Worm (Caenorhabditis elegans) whole organism, late embryonic: ENCODE data around the gene atf-7.

Experiments
- ceh-22 ChIP-seq: sonication (generic microtip); optimal IDR thresholded peaks from 2 replicates; lab custom pipeline; 2017; ENCODE audit warnings: missing biosample characterization, missing genetic modification characterization
- ceh-31 ChIP-seq: sonication (generic microtip); optimal IDR thresholded peaks from 2 replicates; lab custom pipeline; 2016; ENCODE audit warnings: missing genetic modification characterization, missing compliant biosample characterization
- ceh-34 ChIP-seq: sonication (generic microtip); optimal IDR thresholded peaks from 2 replicates; lab custom pipeline; 2016; ENCODE audit warnings: mild to moderate bottlenecking, missing genetic modification characterization, missing compliant biosample characterization
- ceh-6 ChIP-seq: fragments of 200-800 bp; sonication (Bioruptor generic); optimal IDR thresholded peaks from 2 replicates; lab custom pipeline; 2018; ENCODE audit warnings: mild to moderate bottlenecking, missing genetic modification characterization, missing compliant biosample characterization
- ceh-9 ChIP-seq: sonication (generic microtip); optimal IDR thresholded peaks from 2 replicates; lab custom pipeline; 2016; ENCODE audit warnings: mild to moderate bottlenecking, missing genetic modification characterization, inconsistent platforms, missing compliant biosample characterization
- dmd-4 ChIP-seq: sonication (generic microtip); optimal IDR thresholded peaks from 2 replicates; lab custom pipeline; 2016; ENCODE audit warnings: borderline replicate concordance, missing genetic modification characterization, missing compliant biosample characterization
- elt-4 ChIP-seq: sonication (generic microtip); optimal IDR thresholded peaks from 2 replicates; lab custom pipeline; 2016; ENCODE audit warnings: missing genetic modification characterization, missing compliant biosample characterization
- fkh-6 ChIP-seq: sonication (generic microtip); optimal IDR thresholded peaks from 2 replicates; lab custom pipeline; 2016; ENCODE audit warnings: missing genetic modification characterization, missing compliant biosample characterization
- nhr-232 ChIP-seq: sonication (generic microtip); optimal IDR thresholded peaks from 2 replicates; lab custom pipeline; 2016; ENCODE audit warnings: missing genetic modification characterization, missing compliant biosample characterization
- pag-3 ChIP-seq: sonication (generic microtip); optimal IDR thresholded peaks from 2 replicates; lab custom pipeline; 2016; ENCODE audit warnings: missing compliant biosample characterization, missing genetic modification characterization, borderline replicate concordance
- pha-2 ChIP-seq: sonication (generic microtip); optimal IDR thresholded peaks from 2 replicates; lab custom pipeline; 2017; ENCODE audit warnings: mild to moderate bottlenecking, missing genetic modification characterization, missing compliant biosample characterization
- pqm-1 ChIP-seq: sonication (generic microtip); optimal IDR thresholded peaks from 2 replicates; lab custom pipeline; 2016; ENCODE audit warnings: missing genetic modification characterization, missing compliant biosample characterization
- ttx-3 ChIP-seq: sonication (generic microtip); optimal IDR thresholded peaks from 2 replicates; lab custom pipeline; 2016; ENCODE audit warnings: missing genetic modification reagents, missing genetic modification characterization, missing compliant biosample characterization

DNA sequence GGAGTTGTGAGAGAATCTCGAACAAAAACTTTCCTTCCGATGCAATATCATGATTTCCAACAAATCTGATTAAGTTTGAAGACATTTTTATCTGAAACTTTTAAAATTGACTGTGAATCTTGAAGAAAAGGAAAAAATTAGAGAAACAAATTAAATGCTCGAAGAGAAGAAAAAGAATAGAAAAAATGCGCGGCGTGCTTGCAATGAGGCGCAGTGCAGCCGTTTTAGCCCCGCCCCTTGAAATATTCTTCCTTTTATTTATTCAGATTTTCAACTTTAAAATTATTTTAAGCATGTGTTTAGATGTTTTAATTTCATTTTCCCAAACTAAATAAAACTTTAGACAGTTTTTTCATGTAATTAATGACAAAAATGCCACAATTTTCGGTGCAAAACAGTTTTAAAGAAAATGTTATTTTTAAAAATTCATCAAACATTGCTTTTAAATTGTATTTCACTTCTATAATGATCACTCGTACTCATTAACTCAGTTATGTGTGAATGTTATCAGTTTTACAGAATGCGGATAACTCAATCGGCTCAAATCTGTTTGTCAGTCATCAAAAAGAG lies 43.6 kb upstream of the atf-7 start, which contains the start of the genes mrps-34 and cisd-3.1:
- TF ChIP-seq fkh-6 (tag; lab: Kevin White, UChicago): no peak
- TF ChIP-seq dmd-4: no peak
- TF ChIP-seq pqm-1: no peak
- TF ChIP-seq ceh-34 (tag; lab: Kevin White, UChicago): no peak
- no peak for TF ChIP-seq ceh-6
- no peak for TF ChIP-seq pag-3 (tag; lab: Kevin White, UChicago)
- no peak for TF ChIP-seq ceh-9
- TF ChIP-seq nhr-232 (tag; lab: Kevin White, UChicago): peak; percentile 41
- peak; percentile 30 for TF ChIP-seq pha-2 (tag; lab: Kevin White, UChicago)
- TF ChIP-seq ttx-3: peak; percentile 25
- TF ChIP-seq ceh-22: no peak
- peak; percentile 20 for TF ChIP-seq ceh-31
- no peak for TF ChIP-seq elt-4 (tag; lab: Kevin White, UChicago)
